Worm (Caenorhabditis elegans) whole organism, L4 larva: ENCODE measurements around the gene K06B4.15.
A peak's percentile ranks its signal among the peaks of the same experiment; 100 is the strongest.

Experiments used
- F37D6.2 ChIP-seq: sonication (generic microtip); optimal IDR thresholded peaks from 2 replicates; lab custom pipeline; 2016; ENCODE audit warnings: mild to moderate bottlenecking, missing genetic modification characterization, missing compliant biosample characterization
- F44E2.7 ChIP-seq: fragments of 200-800 bp; sonication (Bioruptor generic); IDR thresholded peaks from 2 replicates; pipeline ENCODE4 v2.1.2; 2022; ENCODE audit warnings: missing genetic modification characterization, missing compliant biosample characterization
- T26A8.4 ChIP-seq: fragments of 200-800 bp; sonication (Bioruptor generic); IDR thresholded peaks from 2 replicates; pipeline ENCODE4 v1.3.6; 2022; ENCODE audit warnings: missing genetic modification characterization, missing compliant biosample characterization
- Y75B8A.6 ChIP-seq: fragments of 200-800 bp; sonication (Bioruptor generic); IDR thresholded peaks from 2 replicates; pipeline ENCODE4 v1.3.6; 2022; ENCODE audit warnings: missing genetic modification reagents, missing genetic modification characterization, missing compliant biosample characterization
- aha-1 ChIP-seq: fragments of 150-350 bp; peaks from one replicate; lab custom pipeline; 2014; ENCODE audit warnings: missing biosample characterization, missing genetic modification characterization
- aly-2 ChIP-seq: sonication (generic microtip); optimal IDR thresholded peaks from 2 replicates; lab custom pipeline; 2018; ENCODE audit warnings: missing biosample characterization, missing genetic modification characterization
- ceh-32 ChIP-seq: sonication (generic microtip); optimal IDR thresholded peaks from 2 replicates; lab custom pipeline; 2016; ENCODE audit warnings: mild to moderate bottlenecking, missing genetic modification characterization, missing compliant biosample characterization; ENCODE audit not compliant: poor library complexity
- cey-2 ChIP-seq: sonication (generic microtip); optimal IDR thresholded peaks from 3 replicates; lab custom pipeline; 2017; ENCODE audit warnings: missing genetic modification characterization, mild to moderate bottlenecking, missing compliant biosample characterization, antibody characterized with exemption, borderline replicate concordance; ENCODE audit not compliant: insufficient read depth
- ctbp-1 ChIP-seq: fragments of 200-800 bp; sonication (Bioruptor generic); IDR thresholded peaks from 2 replicates; pipeline ENCODE4 v1.3.6; 2022; ENCODE audit warnings: missing genetic modification reagents, missing genetic modification characterization, missing compliant biosample characterization
- daf-12 ChIP-seq: fragments of 150-350 bp; optimal IDR thresholded peaks from 2 replicates; lab custom pipeline; 2014; ENCODE audit warnings: missing biosample characterization, missing genetic modification reagents, missing genetic modification characterization
- daf-16 ChIP-seq, 3 experiments: sonication (generic microtip); optimal IDR thresholded peaks; 2 replicates each; lab custom pipeline; 2016 to 2017; ENCODE audit warnings: missing genetic modification characterization in 3 of 3, missing genetic modification reagents in 3 of 3, mild to moderate bottlenecking in 2 of 3, missing compliant biosample characterization in 2 of 3, missing biosample characterization in 1 of 3, moderate library complexity in 1 of 3
- dve-1 ChIP-seq: sonication (generic microtip); optimal IDR thresholded peaks from 2 replicates; lab custom pipeline; 2017; ENCODE audit warnings: antibody characterized with exemption, mild to moderate bottlenecking, missing genetic modification characterization, missing compliant biosample characterization; ENCODE audit not compliant: insufficient read depth
- hlh-30 ChIP-seq: sonication (generic microtip); optimal IDR thresholded peaks from 2 replicates; lab custom pipeline; 2017; ENCODE audit warnings: antibody characterized with exemption, mild to moderate bottlenecking, missing genetic modification characterization, missing compliant biosample characterization; ENCODE audit not compliant: insufficient read depth
- lin-1 ChIP-seq: fragments of 200-800 bp; sonication (Bioruptor generic); IDR thresholded peaks from 2 replicates; pipeline ENCODE4 v1.3.6; 2022; ENCODE audit warnings: missing genetic modification reagents, missing genetic modification characterization, missing compliant biosample characterization
- lin-15B ChIP-seq: fragments of 150-350 bp; sonication (generic microtip); optimal IDR thresholded peaks from 3 replicates; lab custom pipeline; 2014; ENCODE audit warnings: missing biosample characterization, missing genetic modification characterization
- lsy-2 ChIP-seq, 2 experiments: fragments of 150-350 bp in 1 of 2; sonication (generic microtip) in 1 of 2; optimal IDR thresholded peaks; 2 replicates each; lab custom pipeline; 2014 to 2017; ENCODE audit warnings: missing biosample characterization in 2 of 2, missing genetic modification characterization in 2 of 2
- mdl-1 ChIP-seq, 2 experiments: fragments of 150-350 bp in 1 of 2; sonication (generic microtip) in 1 of 2; optimal IDR thresholded peaks; 2 replicates each; lab custom pipeline; 2014 to 2017; ENCODE audit warnings: missing biosample characterization in 2 of 2, missing genetic modification characterization in 2 of 2
- nhr-10 ChIP-seq: fragments of 150-350 bp; optimal IDR thresholded peaks from 2 replicates; lab custom pipeline; 2014; ENCODE audit warnings: missing biosample characterization, missing genetic modification characterization
- nhr-6 ChIP-seq: fragments of 150-350 bp; optimal IDR thresholded peaks from 2 replicates; lab custom pipeline; 2014; ENCODE audit warnings: missing biosample characterization, missing genetic modification characterization
- nhr-76 ChIP-seq: fragments of 150-350 bp; optimal IDR thresholded peaks from 2 replicates; lab custom pipeline; 2014; ENCODE audit warnings: missing biosample characterization, missing genetic modification characterization
- nhr-77 ChIP-seq: fragments of 150-350 bp; optimal IDR thresholded peaks from 2 replicates; lab custom pipeline; 2014; ENCODE audit warnings: missing biosample characterization, missing genetic modification characterization
- pha-4 ChIP-seq, 2 experiments: fragments of 150-350 bp in 1 of 2; fragments of 200-800 bp in 1 of 2; sonication (Bioruptor generic) in 1 of 2; IDR thresholded peaks in 1 of 2; optimal IDR thresholded peaks in 1 of 2; 2 replicates each; pipeline versions ENCODE4 v1.3.6 to Lab custom; 2014 to 2022; ENCODE audit warnings: missing genetic modification characterization in 2 of 2, missing genetic modification reagents in 2 of 2, missing biosample characterization in 1 of 2, missing compliant biosample characterization in 1 of 2
- skn-1 ChIP-seq: fragments of 150-350 bp; optimal IDR thresholded peaks from 2 replicates; lab custom pipeline; 2014; ENCODE audit warnings: missing biosample characterization, missing genetic modification characterization
- spr-3 ChIP-seq: fragments of 200-800 bp; sonication (Bioruptor generic); optimal IDR thresholded peaks from 2 replicates; lab custom pipeline; 2018; ENCODE audit warnings: mild to moderate bottlenecking, missing genetic modification characterization, missing compliant biosample characterization
- tag-97 ChIP-seq: fragments of 200-800 bp; sonication (Bioruptor generic); IDR thresholded peaks from 2 replicates; pipeline ENCODE4 v1.3.6; 2022; ENCODE audit warnings: missing genetic modification characterization, missing compliant biosample characterization
- unc-62 ChIP-seq, 3 experiments: fragments of 150-350 bp in 1 of 3; sonication (generic microtip); optimal IDR thresholded peaks in 2 of 3; peaks in 1 of 3; 1 replicate in 1 of 3; 2 replicates in 2 of 3; lab custom pipeline; 2014 to 2017; ENCODE audit warnings: missing biosample characterization in 3 of 3, missing genetic modification characterization in 3 of 3, missing genetic modification reagents in 3 of 3, missing genotype in 1 of 3
- zfp-3 ChIP-seq: fragments of 200-800 bp; sonication (Bioruptor generic); conservative IDR thresholded peaks from 2 replicates; pipeline ENCODE4 v1.3.6; 2022; ENCODE audit warnings: missing genetic modification reagents, missing genetic modification characterization, missing compliant biosample characterization
- zip-2 ChIP-seq: fragments of 150-350 bp; optimal IDR thresholded peaks from 2 replicates; lab custom pipeline; 2014; ENCODE audit warnings: missing biosample characterization, missing genetic modification characterization
- ztf-11 ChIP-seq: fragments of 150-350 bp; optimal IDR thresholded peaks from 2 replicates; lab custom pipeline; 2014; ENCODE audit warnings: missing biosample characterization, missing genetic modification characterization
- ztf-7 ChIP-seq: fragments of 150-350 bp; optimal IDR thresholded peaks from 2 replicates; lab custom pipeline; 2014; ENCODE audit warnings: missing biosample characterization, missing genetic modification characterization

K06B4.15 gene

ce11 chrV:15712385-15712784 lies 42.1 kb downstream of the K06B4.15 start:
- no peak for TF ChIP-seq nhr-76 (tag; lab: Kevin White, UChicago)
- TF ChIP-seq hlh-30 (tag; lab: Kevin White, UChicago), result peak; percentile 39
- no peak for TF ChIP-seq daf-16 (GFP tag; optimal IDR thresholded peaks at IDR 0.05; lab: Kevin White, UChicago)
- TF ChIP-seq daf-16 (tag; optimal IDR thresholded peaks at IDR 0.05; lab: Kevin White, UChicago), result peak; percentile 84
- TF ChIP-seq dve-1, result peak; percentile 66
- TF ChIP-seq Y75B8A.6, result no peak

ce11 chrV:15715636-15716035 lies 45.4 kb downstream of the K06B4.15 start:
- peak; percentile 27 for TF ChIP-seq dve-1
- no peak for TF ChIP-seq pha-4 (GFP tag; IDR thresholded peaks at IDR 0.05; lab: Robert Waterston, UW)
- no peak for TF ChIP-seq pha-4 (tag; optimal IDR thresholded peaks at IDR 0.05; lab: Kevin White, UChicago)
- TF ChIP-seq unc-62 (GFP tag; optimal IDR thresholded peaks at IDR 0.05 in 1 of 2; lab: Kevin White, UChicago), result peak in 1 of 2 experiments; percentile 54
- no peak for TF ChIP-seq unc-62 (tag; optimal IDR thresholded peaks at IDR 0.05; lab: Kevin White, UChicago)
- TF ChIP-seq daf-16 (GFP tag; optimal IDR thresholded peaks at IDR 0.05; lab: Kevin White, UChicago), result peak in 1 of 2 experiments; percentile 83
- TF ChIP-seq daf-16 (tag; optimal IDR thresholded peaks at IDR 0.05; lab: Kevin White, UChicago), result peak; percentile 94
- peak in 1 of 2 experiments; percentile 11 for TF ChIP-seq mdl-1 (tag; optimal IDR thresholded peaks at IDR 0.05; lab: Kevin White, UChicago)
- TF ChIP-seq aly-2 (tag; lab: Kevin White, UChicago), result no peak
- TF ChIP-seq tag-97 (GFP tag; lab: Robert Waterston, UW), result no peak

ce11 chrV:15716679-15717078 lies 46.4 kb downstream of the K06B4.15 start, which contains the start of gene Y6E2A.4:
Y6E2A.4 (minus strand) TSS chrV:15716779.
- TF ChIP-seq nhr-77 (tag; lab: Kevin White, UChicago) (no peak), ctbp-1 (GFP tag; lab: Robert Waterston, UW) (no peak), F37D6.2 (tag; lab: Kevin White, UChicago) (no peak), daf-12 (tag; lab: Kevin White, UChicago) (no peak), zip-2 (no peak), lsy-2 (tag; optimal IDR thresholded peaks at IDR 0.05; lab: Kevin White, UChicago) (no peak), F44E2.7 (GFP tag; lab: Robert Waterston, UW) (no peak), ztf-11 (tag; lab: Kevin White, UChicago) (no peak), nhr-10 (tag; lab: Kevin White, UChicago) (no peak), ceh-32 (tag; lab: Kevin White, UChicago) (no peak), cey-2 (no peak)

ce11 chrV:15718562-15718961 lies 48.3 kb downstream of the K06B4.15 start, which contains the start of gene Y6E2A.5:
Y6E2A.5 (minus strand) TSS chrV:15718662.
- TF ChIP-seq ztf-7 (tag; lab: Kevin White, UChicago) (no peak), skn-1 (tag; lab: Kevin White, UChicago) (no peak), mdl-1 (tag; optimal IDR thresholded peaks at IDR 0.05; lab: Kevin White, UChicago) (no peak), T26A8.4 (GFP tag; lab: Robert Waterston, UW) (no peak), unc-62 (GFP tag; optimal IDR thresholded peaks at IDR 0.05 in 1 of 2; lab: Kevin White, UChicago) (peak in 1 of 2 experiments; percentile 18), unc-62 (tag; optimal IDR thresholded peaks at IDR 0.05; lab: Kevin White, UChicago) (no peak), spr-3 (no peak), zfp-3 (no peak)

ce11 chrV:15719570-15719969 lies 49.3 kb downstream of the K06B4.15 start, which contains the start of gene Y6E2A.7:
Y6E2A.7 (plus strand) TSS chrV:15719870.
- TF ChIP-seq ztf-7 (tag; lab: Kevin White, UChicago) (no peak), lin-1 (GFP tag; lab: Robert Waterston, UW) (no peak)

DNA sequence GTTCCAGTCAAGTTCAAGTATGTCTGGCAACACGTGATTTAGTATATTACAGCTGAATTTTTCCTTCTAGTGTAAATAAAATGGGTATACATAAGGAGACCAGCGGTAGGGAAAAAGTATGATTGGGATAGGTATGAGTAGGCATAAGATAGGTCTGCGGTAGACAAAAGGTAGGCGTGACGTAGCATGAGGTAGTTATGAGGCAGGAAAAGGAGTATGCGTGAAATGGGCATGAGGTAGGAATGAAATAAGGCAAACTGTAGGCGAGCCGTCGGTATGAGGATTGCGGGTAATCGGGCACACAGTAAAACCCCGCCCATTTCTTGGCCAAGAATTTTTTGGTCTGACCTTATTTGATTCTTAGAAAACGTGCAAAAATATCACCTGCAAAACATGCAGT lies 51.2 kb downstream of the K06B4.15 start:
- TF ChIP-seq lin-15B, result no peak
- TF ChIP-seq T26A8.4 (GFP tag; lab: Robert Waterston, UW), result no peak
- no peak for TF ChIP-seq spr-3
- TF ChIP-seq aha-1 (tag; lab: Kevin White, UChicago), result peak; percentile 24
- no peak for TF ChIP-seq ceh-32 (tag; lab: Kevin White, UChicago)
- no peak for TF ChIP-seq nhr-6 (tag; lab: Kevin White, UChicago)
